4 worm cellular contexts compared by ENCODE assay signal in genomic region chrII:11307332-11307731, ce11.
TF ChIP-seq lines count a peak whose summit lies in the region.

No protein-coding gene starts in this region.

TF ChIP-seq in whole organism, L1 larva, 84 proteins besides CTCF, POLR2A, EP300 and RAD21:
- TF ChIP-seq zag-1 (tag; optimal IDR thresholded peaks at IDR 0.05; lab: Kevin White, UChicago) (no peak), blmp-1 (tag; optimal IDR thresholded peaks at IDR 0.05; lab: Kevin White, UChicago) (peak; percentile 94), elt-3 (tag; optimal IDR thresholded peaks at IDR 0.05; lab: Kevin White, UChicago) (peak in 1 of 6 experiments; percentile 39), irx-1 (tag; optimal IDR thresholded peaks at IDR 0.05; lab: Kevin White, UChicago) (no peak), dsc-1 (tag; optimal IDR thresholded peaks at IDR 0.05; lab: Kevin White, UChicago) (no peak), nhr-85 (tag; lab: Kevin White, UChicago) (peak; percentile 77), mdl-1 (tag; optimal IDR thresholded peaks at IDR 0.05; lab: Kevin White, UChicago) (peak in 1 of 2 experiments; percentile 10), lin-14 (GFP tag; optimal IDR thresholded peaks at IDR 0.05; lab: Kevin White, UChicago) (peak; percentile 29), efl-1 (optimal IDR thresholded peaks at IDR 0.05; lab: Kevin White, UChicago) (no peak), efl-1 (GFP tag; optimal IDR thresholded peaks at IDR 0.05 in 1 of 2; lab: Kevin White, UChicago) (peak in 1 of 2 experiments; percentile 73), lin-35 (GFP tag; optimal IDR thresholded peaks at IDR 0.05; lab: Kevin White, UChicago) (peak in 1 of 2 experiments; percentile 43), unc-86 (tag; optimal IDR thresholded peaks at IDR 0.05; lab: Kevin White, UChicago) (no peak)

TF ChIP-seq in whole organism, L2 larva, 48 proteins besides CTCF, POLR2A, EP300 and RAD21:
- no peak for TF ChIP-seq zag-1 (tag; optimal IDR thresholded peaks at IDR 0.05; lab: Kevin White, UChicago)
- peak; percentile 92 for TF ChIP-seq blmp-1 (tag; optimal IDR thresholded peaks at IDR 0.05; lab: Kevin White, UChicago; ENCODE audit: insufficient read depth)
- peak; percentile 61 for TF ChIP-seq nhr-25 (tag; optimal IDR thresholded peaks at IDR 0.05; lab: Kevin White, UChicago)
- peak; percentile 26 for TF ChIP-seq nhr-129 (tag; optimal IDR thresholded peaks at IDR 0.05; lab: Kevin White, UChicago)

TF ChIP-seq in whole organism, L3 larva, 47 proteins besides CTCF, POLR2A, EP300 and RAD21:
- TF ChIP-seq ZK546.5 (tag; optimal IDR thresholded peaks at IDR 0.05; lab: Kevin White, UChicago) (no peak), nhr-25 (tag; optimal IDR thresholded peaks at IDR 0.05; lab: Kevin White, UChicago) (peak; percentile 79), fkh-2 (tag; optimal IDR thresholded peaks at IDR 0.05; lab: Kevin White, UChicago) (no peak), R02D3.7 (tag; optimal IDR thresholded peaks at IDR 0.05; lab: Kevin White, UChicago) (no peak), ceh-9 (tag; optimal IDR thresholded peaks at IDR 0.05; lab: Kevin White, UChicago) (no peak), nfya-1 (tag; optimal IDR thresholded peaks at IDR 0.05; lab: Kevin White, UChicago; ENCODE audit: insufficient read depth) (peak; percentile 56), nhr-23 (tag; optimal IDR thresholded peaks at IDR 0.05; lab: Kevin White, UChicago) (peak; percentile 26), mml-1 (tag; optimal IDR thresholded peaks at IDR 0.05; lab: Kevin White, UChicago) (no peak)
TF ChIP-seq in whole organism, L3 larva: peak in this region for 3.

TF ChIP-seq in whole organism, L4 larva, 104 proteins besides CTCF, POLR2A, EP300 and RAD21:
- peak; percentile 27 for TF ChIP-seq nhr-28 (tag; optimal IDR thresholded peaks at IDR 0.05; lab: Kevin White, UChicago)
- no peak for TF ChIP-seq daf-19 (GFP tag; conservative IDR thresholded peaks at IDR 0.05; lab: Robert Waterston, UW)
- TF ChIP-seq mdt-29 (GFP tag; IDR thresholded peaks at IDR 0.05; lab: Robert Waterston, UW): no peak
- peak in 1 of 2 experiments; percentile 19 for TF ChIP-seq mdl-1 (tag; optimal IDR thresholded peaks at IDR 0.05; lab: Kevin White, UChicago)
- TF ChIP-seq hlh-30 (tag; optimal IDR thresholded peaks at IDR 0.05; lab: Kevin White, UChicago; ENCODE audit: insufficient read depth): peak; percentile 49
- no peak for TF ChIP-seq nhr-41 (GFP tag; IDR thresholded peaks at IDR 0.05; lab: Robert Waterston, UW)
- no peak for TF ChIP-seq zfp-2 (tag; optimal IDR thresholded peaks at IDR 0.05; lab: Kevin White, UChicago)
- TF ChIP-seq nhr-25 (tag; optimal IDR thresholded peaks at IDR 0.05; lab: Kevin White, UChicago; ENCODE audit: borderline replicate concordance, insufficient read depth): peak; percentile 7
- no peak for TF ChIP-seq madf-5 (GFP tag; IDR thresholded peaks at IDR 0.05; lab: Robert Waterston, UW)
- TF ChIP-seq rbr-2 (tag; optimal IDR thresholded peaks at IDR 0.05; lab: Kevin White, UChicago): no peak
- TF ChIP-seq Y75B8A.6 (GFP tag; IDR thresholded peaks at IDR 0.05; lab: Robert Waterston, UW): 0 out of 2 replicates have a peak, but pooled peaks have one; percentile 39
- peak; percentile 19 for TF ChIP-seq hlh-11 (tag; optimal IDR thresholded peaks at IDR 0.05; lab: Kevin White, UChicago)
- TF ChIP-seq egl-43 (GFP tag; IDR thresholded peaks at IDR 0.05; lab: Robert Waterston, UW): no peak
- TF ChIP-seq hif-1 (tag; optimal IDR thresholded peaks at IDR 0.05; lab: Kevin White, UChicago): no peak
- no peak for TF ChIP-seq ztf-7 (tag; optimal IDR thresholded peaks at IDR 0.05; lab: Kevin White, UChicago)
- no peak for TF ChIP-seq vab-7 (GFP tag; IDR thresholded peaks at IDR 0.05; lab: Robert Waterston, UW)
- no peak for TF ChIP-seq tra-1 (GFP tag; IDR thresholded peaks at IDR 0.05; lab: Robert Waterston, UW)

Comparison
In these comparisons a context has a peak if more than half of its experiments do, and no peak if none do; other contexts are left out.
1. Of the 29 proteins assayed by ChIP-seq in both whole organism, L4 larva and whole organism, L1 larva: peak only in whole organism, L4 larva: nhr-28; only in whole organism, L1 larva: none; in both: none; in neither: 27; mixed calls (peak in some experiments, not most) for 1.